Worm (Caenorhabditis elegans) whole organism, young adult: ENCODE data around the gene nhr-205.

Experiments used
- B0019.2 ChIP-seq: fragments of 200-800 bp; sonication (Bioruptor generic); conservative IDR thresholded peaks from 2 replicates; pipeline ENCODE4 v1.3.6; 2022; ENCODE audit warnings: missing genetic modification reagents, missing genetic modification characterization, missing compliant biosample characterization
- C06A6.2 ChIP-seq: fragments of 200-800 bp; sonication (Bioruptor generic); conservative IDR thresholded peaks from 2 replicates; pipeline ENCODE4 v1.3.6; 2022; ENCODE audit warnings: missing genetic modification characterization, missing compliant biosample characterization
- C17E4.6 ChIP-seq: fragments of 200-800 bp; sonication (Bioruptor generic); IDR thresholded peaks from 2 replicates; pipeline ENCODE4 v1.3.6; 2022; ENCODE audit warnings: missing genetic modification reagents, missing genetic modification characterization, missing compliant biosample characterization
- F39B2.1 ChIP-seq: fragments of 200-800 bp; sonication (Bioruptor generic); IDR thresholded peaks from 2 replicates; pipeline ENCODE4 v1.3.6; 2022; ENCODE audit warnings: missing genetic modification reagents, missing genetic modification characterization, missing compliant biosample characterization
- F57C9.4 ChIP-seq: sonication (generic microtip); optimal IDR thresholded peaks from 2 replicates; lab custom pipeline; 2017; ENCODE audit warnings: mild to moderate bottlenecking, missing genetic modification characterization, missing compliant biosample characterization
- K12H6.12 ChIP-seq: fragments of 200-800 bp; sonication (Bioruptor generic); optimal IDR thresholded peaks from 2 replicates; lab custom pipeline; 2018; ENCODE audit warnings: mild to moderate bottlenecking, missing genetic modification characterization, missing compliant biosample characterization
- Y56A3A.18 ChIP-seq: fragments of 200-800 bp; sonication (Bioruptor generic); IDR thresholded peaks from 2 replicates; pipeline ENCODE4 v1.3.6; 2022; ENCODE audit warnings: missing genetic modification reagents, missing genetic modification characterization, missing compliant biosample characterization
- ama-1 ChIP-seq, 3 experiments: fragments of 150-350 bp in 1 of 3; sonication (generic microtip) in 2 of 3; optimal IDR thresholded peaks; 2 replicates each; lab custom pipeline; 2014 to 2018; ENCODE audit warnings: missing biosample characterization in 2 of 3, missing genetic modification characterization in 2 of 3, missing genetic modification reagents in 2 of 3
- bed-2 ChIP-seq: fragments of 200-800 bp; sonication (Bioruptor generic); IDR thresholded peaks from 2 replicates; pipeline ENCODE4 v1.3.6; 2022; ENCODE audit warnings: missing genetic modification reagents, missing genetic modification characterization, missing compliant biosample characterization
- cebp-1 ChIP-seq, 2 experiments: fragments of 200-800 bp in 1 of 2; sonication (Bioruptor generic) in 1 of 2; sonication (generic microtip) in 1 of 2; IDR thresholded peaks in 1 of 2; optimal IDR thresholded peaks in 1 of 2; 2 replicates each; pipeline versions ENCODE4 v1.3.6 to Lab custom; 2017 to 2022; ENCODE audit warnings: missing compliant biosample characterization in 2 of 2, missing genetic modification characterization in 2 of 2, mild to moderate bottlenecking in 1 of 2, missing genetic modification reagents in 1 of 2, moderate library complexity in 1 of 2
- ceh-27 ChIP-seq: fragments of 200-800 bp; sonication (Bioruptor generic); optimal IDR thresholded peaks from 2 replicates; lab custom pipeline; 2018; ENCODE audit warnings: mild to moderate bottlenecking, missing genetic modification characterization, moderate library complexity, missing compliant biosample characterization
- dox-1 ChIP-seq: fragments of 200-800 bp; sonication (Bioruptor generic); IDR thresholded peaks from 2 replicates; pipeline ENCODE4 v1.3.6; 2022; ENCODE audit warnings: missing genetic modification reagents, missing genetic modification characterization, missing compliant biosample characterization
- gei-17 ChIP-seq: fragments of 200-800 bp; sonication (Bioruptor generic); optimal IDR thresholded peaks from 2 replicates; lab custom pipeline; 2018; ENCODE audit warnings: mild to moderate bottlenecking, missing genetic modification characterization, missing compliant biosample characterization
- hmg-1.2 ChIP-seq: fragments of 200-800 bp; sonication (Bioruptor generic); IDR thresholded peaks from 2 replicates; pipeline ENCODE4 v1.3.6; 2022; ENCODE audit warnings: missing genetic modification reagents, missing genetic modification characterization, missing compliant biosample characterization
- lag-1 ChIP-seq: fragments of 200-800 bp; sonication (Bioruptor generic); IDR thresholded peaks from 2 replicates; pipeline ENCODE4 v1.3.6; 2022; ENCODE audit warnings: missing genetic modification reagents, missing genetic modification characterization, missing compliant biosample characterization
- lin-35 ChIP-seq, 3 experiments: fragments of 150-350 bp in 2 of 3; sonication (generic microtip) in 1 of 3; optimal IDR thresholded peaks; 2 replicates each; lab custom pipeline; 2014 to 2018; ENCODE audit warnings: missing biosample characterization in 3 of 3, missing genetic modification characterization in 3 of 3, missing genetic modification reagents in 3 of 3
- lin-40 ChIP-seq: sonication (generic microtip); optimal IDR thresholded peaks from 2 replicates; lab custom pipeline; 2016; ENCODE audit warnings: missing genetic modification characterization, mild to moderate bottlenecking, missing compliant biosample characterization, missing genotype, missing genetic modification reagents
- lin-54 ChIP-seq: fragments of 200-800 bp; sonication (Bioruptor generic); optimal IDR thresholded peaks from 2 replicates; lab custom pipeline; 2018; ENCODE audit warnings: mild to moderate bottlenecking, missing genetic modification characterization, missing compliant biosample characterization
- lir-1 ChIP-seq: fragments of 200-800 bp; sonication (Bioruptor generic); conservative IDR thresholded peaks from 2 replicates; pipeline ENCODE4 v1.3.6; 2022; ENCODE audit warnings: missing genetic modification reagents, missing genetic modification characterization, missing compliant biosample characterization
- madf-3 ChIP-seq: fragments of 200-800 bp; sonication (Bioruptor generic); IDR thresholded peaks from 2 replicates; pipeline ENCODE4 v1.3.6; 2022; ENCODE audit warnings: missing genetic modification reagents, missing genetic modification characterization, missing compliant biosample characterization
- mcd-1 ChIP-seq: fragments of 200-800 bp; sonication (Bioruptor generic); IDR thresholded peaks from 2 replicates; pipeline ENCODE4 v1.3.6; 2022; ENCODE audit warnings: missing genetic modification reagents, missing genetic modification characterization, missing compliant biosample characterization
- mes-4 ChIP-seq: sonication (generic microtip); optimal IDR thresholded peaks from 2 replicates; lab custom pipeline; 2016; ENCODE audit warnings: missing genotype, missing genetic modification characterization, missing compliant biosample characterization
- mxl-1 ChIP-seq: sonication (generic microtip); optimal IDR thresholded peaks from 2 replicates; lab custom pipeline; 2016; ENCODE audit warnings: missing genetic modification characterization, missing compliant biosample characterization
- nhr-80 ChIP-seq: sonication (generic microtip); optimal IDR thresholded peaks from 2 replicates; lab custom pipeline; 2016; ENCODE audit warnings: missing genetic modification characterization, missing compliant biosample characterization
- pbrm-1 ChIP-seq: fragments of 200-800 bp; sonication (Bioruptor generic); IDR thresholded peaks from 2 replicates; pipeline ENCODE4 v1.3.6; 2022; ENCODE audit warnings: missing genetic modification reagents, missing genetic modification characterization, missing compliant biosample characterization
- pha-4 ChIP-seq: fragments of 150-350 bp; sonication (generic microtip); optimal IDR thresholded peaks from 2 replicates; lab custom pipeline; 2014; ENCODE audit warnings: missing biosample characterization, missing genetic modification reagents, missing genetic modification characterization
- somi-1 ChIP-seq: fragments of 200-800 bp; sonication (Bioruptor generic); optimal IDR thresholded peaks from 2 replicates; lab custom pipeline; 2018; ENCODE audit warnings: mild to moderate bottlenecking, missing genetic modification characterization, missing compliant biosample characterization
- tbp1 ChIP-seq: fragments of 200-800 bp; sonication (Bioruptor generic); optimal IDR thresholded peaks from 2 replicates; lab custom pipeline; 2018; ENCODE audit warnings: mild to moderate bottlenecking, missing genetic modification characterization, missing compliant biosample characterization
- unc-62 ChIP-seq: fragments of 150-350 bp; optimal IDR thresholded peaks from 2 replicates; lab custom pipeline; 2014; ENCODE audit warnings: missing biosample characterization, missing genetic modification reagents, missing genetic modification characterization
- ztf-18 ChIP-seq: sonication (generic microtip); optimal IDR thresholded peaks from 2 replicates; lab custom pipeline; 2016; ENCODE audit warnings: missing genotype, mild to moderate bottlenecking, missing genetic modification characterization, missing compliant biosample characterization
- ztf-28 ChIP-seq: fragments of 200-800 bp; sonication (Bioruptor generic); IDR thresholded peaks from 2 replicates; pipeline ENCODE4 v1.3.6; 2022; ENCODE audit warnings: missing genetic modification reagents, missing genetic modification characterization, missing compliant biosample characterization

Gene nhr-205

ce11 chrV:10043234-10043796 lies 38.3 kb downstream of the nhr-205 start, which contains the start of gene T06E8.8 (continued):
- no peak for TF ChIP-seq Y56A3A.18 (GFP tag; lab: Robert Waterston, UW)
- TF ChIP-seq mcd-1 (GFP tag; lab: Robert Waterston, UW) = peak; percentile 28; the same call in 1 of the 2 replicates
- TF ChIP-seq gei-17 (GFP tag; lab: Kevin White, UChicago) = no peak
- TF ChIP-seq F57C9.4 (tag; lab: Kevin White, UChicago) = no peak
- no peak for TF ChIP-seq madf-3 (GFP tag; lab: Robert Waterston, UW)
- no peak for TF ChIP-seq ztf-18
- peak; percentile 75 for TF ChIP-seq somi-1 (GFP tag; lab: Kevin White, UChicago)
- peak; percentile 25 for TF ChIP-seq ceh-27 (GFP tag; lab: Kevin White, UChicago)
- TF ChIP-seq mxl-1 = no peak
- TF ChIP-seq C06A6.2 (GFP tag; lab: Robert Waterston, UW) = peak; percentile 61; the same call in 1 of the 2 replicates
- peak; percentile 40 for TF ChIP-seq K12H6.12
- TF ChIP-seq mes-4 (tag; lab: Kevin White, UChicago) = no peak
- TF ChIP-seq lin-35 (GFP tag; optimal IDR thresholded peaks at IDR 0.05; lab: Kevin White, UChicago) = peak in 1 of 3 experiments; percentile 25
- TF ChIP-seq lag-1 (GFP tag; lab: Robert Waterston, UW) = no peak

ce11 chrV:10042254-10042653 lies 39.3 kb downstream of the nhr-205 start:
- TF ChIP-seq tbp1 (GFP tag; lab: Kevin White, UChicago) = peak; percentile 21
- no peak for TF ChIP-seq cebp-1 (GFP tag; IDR thresholded peaks at IDR 0.05; lab: Robert Waterston, UW)
- TF ChIP-seq cebp-1 (tag; optimal IDR thresholded peaks at IDR 0.05; lab: Kevin White, UChicago) = peak; percentile 50
- peak; percentile 55 for TF ChIP-seq pbrm-1 (GFP tag; lab: Robert Waterston, UW)
- TF ChIP-seq pha-4 (tag; lab: Kevin White, UChicago) = peak; percentile 14
- peak; percentile 53 for TF ChIP-seq K12H6.12
- TF ChIP-seq lin-54 (GFP tag; lab: Kevin White, UChicago) = peak; percentile 5
- no peak for TF ChIP-seq lin-40 (tag; lab: Kevin White, UChicago)
- TF ChIP-seq dox-1 (GFP tag; lab: Robert Waterston, UW) = peak; percentile 36; the same call in 1 of the 2 replicates
- TF ChIP-seq hmg-1.2 = peak; percentile 94
- TF ChIP-seq B0019.2 = no peak
- TF ChIP-seq C17E4.6 (GFP tag; lab: Robert Waterston, UW) = no peak
- TF ChIP-seq unc-62 (GFP tag; lab: Kevin White, UChicago) = peak; percentile 6
- TF ChIP-seq ceh-27 (GFP tag; lab: Kevin White, UChicago) = peak; percentile 23
- TF ChIP-seq mcd-1 (GFP tag; lab: Robert Waterston, UW) = peak; percentile 35; the same call in 1 of the 2 replicates
- TF ChIP-seq C06A6.2 (GFP tag; lab: Robert Waterston, UW) = 0 out of 2 replicates have a peak, but pooled peaks have one; percentile 20
- TF ChIP-seq lir-1 (GFP tag; lab: Robert Waterston, UW) = no peak

- 0 out of 2 replicates have a peak, but pooled peaks have one; percentile 7 for TF ChIP-seq ztf-28
- TF ChIP-seq cebp-1 (GFP tag; IDR thresholded peaks at IDR 0.05; lab: Robert Waterston, UW) = no peak
- peak; percentile 20 for TF ChIP-seq cebp-1 (tag; optimal IDR thresholded peaks at IDR 0.05; lab: Kevin White, UChicago)
- TF ChIP-seq ceh-27 (GFP tag; lab: Kevin White, UChicago) = peak; percentile 50
- peak; percentile 47 for TF ChIP-seq K12H6.12
- peak; percentile 12; the same call in 1 of the 2 replicates for TF ChIP-seq hmg-1.2
- TF ChIP-seq ama-1 (optimal IDR thresholded peaks at IDR 0.05; lab: Kevin White, UChicago) = no peak
- TF ChIP-seq ama-1 (GFP tag; optimal IDR thresholded peaks at IDR 0.05; lab: Kevin White, UChicago) = no peak
- peak in 1 of 3 experiments; percentile 21 for TF ChIP-seq lin-35 (GFP tag; optimal IDR thresholded peaks at IDR 0.05; lab: Kevin White, UChicago)
- no peak for TF ChIP-seq F39B2.1
- no peak for TF ChIP-seq bed-2 (GFP tag; lab: Robert Waterston, UW)
- peak; percentile 92 for TF ChIP-seq lir-1 (GFP tag; lab: Robert Waterston, UW)
- TF ChIP-seq nhr-80 (tag; lab: Kevin White, UChicago) = peak; percentile 9
- TF ChIP-seq pbrm-1 (GFP tag; lab: Robert Waterston, UW) = 0 out of 2 replicates have a peak, but pooled peaks have one; percentile 40
Observed at ce11 chrV:10041484-10041883, 40.1 kb downstream of the nhr-205 start.
